Worm (Caenorhabditis elegans) whole organism, early embryonic: ENCODE data around the gene pad-2.

ENCODE experiments used
- B0310.2 ChIP-seq: sonication (generic microtip); optimal IDR thresholded peaks from 2 replicates; lab custom pipeline; 2016; ENCODE audit warnings: mild to moderate bottlenecking, missing genetic modification characterization, missing compliant biosample characterization
- ama-1 ChIP-seq: fragments of 150-350 bp; optimal IDR thresholded peaks from 2 replicates; lab custom pipeline; 2014
- ceh-13 ChIP-seq: fragments of 200-800 bp; sonication (Bioruptor generic); optimal IDR thresholded peaks from 2 replicates; lab custom pipeline; 2018; ENCODE audit warnings: mild to moderate bottlenecking, missing genetic modification characterization, missing compliant biosample characterization
- flt-1 ChIP-seq: fragments of 200-800 bp; sonication (Bioruptor generic); IDR thresholded peaks from 2 replicates; pipeline ENCODE4 v1.3.6; 2022; ENCODE audit warnings: missing genetic modification characterization, missing compliant biosample characterization
- hmbx-1 ChIP-seq: sonication (generic microtip); optimal IDR thresholded peaks from 2 replicates; lab custom pipeline; 2016; ENCODE audit warnings: mild to moderate bottlenecking, missing genetic modification characterization, missing compliant biosample characterization
- hmg-4 ChIP-seq: fragments of 200-800 bp; sonication (Bioruptor generic); optimal IDR thresholded peaks from 2 replicates; lab custom pipeline; 2018; ENCODE audit warnings: mild to moderate bottlenecking, missing genetic modification characterization, missing compliant biosample characterization
- hnd-1 ChIP-seq: sonication (generic microtip); optimal IDR thresholded peaks from 2 replicates; lab custom pipeline; 2016; ENCODE audit warnings: missing genetic modification characterization, missing compliant biosample characterization
- pes-1 ChIP-seq: fragments of 200-800 bp; sonication (Bioruptor generic); IDR thresholded peaks from 2 replicates; pipeline ENCODE4 v1.3.6; 2022; ENCODE audit warnings: missing genetic modification reagents, missing genetic modification characterization, missing compliant biosample characterization
- scrt-1 ChIP-seq: fragments of 200-800 bp; sonication (Bioruptor generic); IDR thresholded peaks from 2 replicates; pipeline ENCODE4 v1.3.6; 2022; ENCODE audit warnings: missing genetic modification characterization, missing compliant biosample characterization
- tbx-37 ChIP-seq: fragments of 200-800 bp; sonication (Bioruptor generic); conservative IDR thresholded peaks from 2 replicates; pipeline ENCODE4 v1.3.6; 2022; ENCODE audit warnings: missing genetic modification reagents, missing genetic modification characterization, missing compliant biosample characterization
- tra-4 ChIP-seq: sonication (generic microtip); optimal IDR thresholded peaks from 2 replicates; lab custom pipeline; 2017; ENCODE audit warnings: missing genetic modification characterization, missing compliant biosample characterization

ce11 chrIII:10318062-10318609, 39.2 kb downstream of the pad-2 start, which contains the start of the genes unc-50 and ostf-4:
- TF ChIP-seq ceh-13 (GFP tag; lab: Kevin White, UChicago) (no peak), scrt-1 (GFP tag; lab: Robert Waterston, UW) (no peak), tra-4 (tag; lab: Kevin White, UChicago) (no peak), hmg-4 (GFP tag; lab: Kevin White, UChicago) (no peak), ama-1 (lab: Kevin White, UChicago) (no peak), pes-1 (no peak), hnd-1 (tag; lab: Kevin White, UChicago) (no peak), B0310.2 (tag; lab: Kevin White, UChicago) (no peak), tbx-37 (GFP tag; lab: Robert Waterston, UW) (no peak), hmbx-1 (tag; lab: Kevin White, UChicago) (no peak), flt-1 (GFP tag; lab: Robert Waterston, UW) (no peak)
